Worm (Caenorhabditis elegans) whole organism, late embryonic: ENCODE data around the gene glrx-22.

Source experiments
- ceh-14 ChIP-seq: sonication (generic microtip); optimal IDR thresholded peaks from 2 replicates; lab custom pipeline; 2016; ENCODE audit warnings: missing genotype, missing genetic modification characterization, missing compliant biosample characterization
- fkh-10 ChIP-seq: fragments of 150-350 bp; optimal IDR thresholded peaks from 2 replicates; lab custom pipeline; 2014; ENCODE audit warnings: missing biosample characterization, missing genetic modification reagents, missing genetic modification characterization
- hlh-13 ChIP-seq: fragments of 200-800 bp; sonication (Bioruptor generic); optimal IDR thresholded peaks from 2 replicates; lab custom pipeline; 2018; ENCODE audit warnings: mild to moderate bottlenecking, missing genetic modification characterization, missing compliant biosample characterization
- hlh-30 ChIP-seq: sonication (generic microtip); optimal IDR thresholded peaks from 2 replicates; lab custom pipeline; 2017; ENCODE audit warnings: antibody characterized with exemption, missing genetic modification characterization, missing compliant biosample characterization; ENCODE audit not compliant: insufficient read depth
- mec-3 ChIP-seq: sonication (generic microtip); optimal IDR thresholded peaks from 2 replicates; lab custom pipeline; 2016; ENCODE audit warnings: borderline replicate concordance, missing genetic modification characterization, missing compliant biosample characterization
- nfya-1 ChIP-seq: sonication (generic microtip); optimal IDR thresholded peaks from 2 replicates; lab custom pipeline; 2017; ENCODE audit warnings: missing genetic modification characterization, mild to moderate bottlenecking, missing compliant biosample characterization, antibody characterized with exemption, moderate library complexity
- pha-4 ChIP-seq: fragments of 150-350 bp; optimal IDR thresholded peaks from 2 replicates; lab custom pipeline; 2018; ENCODE audit warnings: missing biosample characterization, missing genetic modification reagents, missing genetic modification characterization

DNA sequence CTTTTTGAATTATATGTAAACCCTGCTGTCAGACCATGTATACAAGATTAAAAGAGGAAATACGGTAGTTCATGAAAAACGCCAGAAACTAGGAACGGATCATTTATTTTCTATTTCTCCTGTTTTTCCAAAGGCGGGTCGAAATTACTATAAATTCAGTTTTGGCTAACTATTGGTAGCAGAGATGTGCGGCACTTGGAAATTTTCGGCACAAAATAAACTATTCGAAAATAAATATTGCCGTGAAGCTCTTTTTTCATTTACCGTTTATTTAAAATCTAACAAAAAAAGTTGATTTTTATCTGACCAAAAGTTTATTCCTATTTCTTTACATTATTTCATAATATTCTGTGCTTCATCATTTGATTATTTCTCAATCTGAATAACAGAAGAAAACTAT lies 43.1 kb upstream of the glrx-22 start, which contains the start of gene T09A12.1:
- TF ChIP-seq mec-3 (tag; lab: Kevin White, UChicago), result no peak
- no peak for TF ChIP-seq ceh-14 (tag; lab: Kevin White, UChicago)
- TF ChIP-seq hlh-13 (GFP tag; lab: Kevin White, UChicago), result no peak
- TF ChIP-seq fkh-10 (GFP tag; lab: Kevin White, UChicago), result no peak
- no peak for TF ChIP-seq hlh-30 (tag; lab: Kevin White, UChicago)
- TF ChIP-seq pha-4 (tag; lab: Kevin White, UChicago), result no peak
- TF ChIP-seq nfya-1 (tag; lab: Kevin White, UChicago), result no peak
